In genomic region chr3L:15771565-15771964, dm6 we compare ENCODE assay signal across 1 fruit fly cellular context.
TF ChIP-seq lines count a peak whose summit lies in the region.

No protein-coding gene starts in this region.

TF ChIP-seq in whole organism, embryonic, 481 proteins besides CTCF, POLR2A, EP300 and RAD21 (continued from another document):
- no peak for TF ChIP-seq Hey (tag; optimal IDR thresholded peaks at IDR 0.05; lab: Kevin White, UChicago)
- no peak for TF ChIP-seq CG16813 (GFP tag; IDR thresholded peaks at IDR 0.05; lab: Robert Waterston, UW; ENCODE audit: partially characterized antibody)
- no peak for TF ChIP-seq ranshi (GFP tag; IDR thresholded peaks at IDR 0.05; lab: Robert Waterston, UW)
